Worm (Caenorhabditis elegans) whole organism, dauer: ENCODE measurements around the gene F52E1.9.

Experiments used
- unc-62 ChIP-seq: sonication (generic microtip); optimal IDR thresholded peaks from 2 replicates; lab custom pipeline; 2017; ENCODE audit warnings: missing biosample characterization, missing genetic modification reagents, missing genetic modification characterization

Gene F52E1.9

ce11 chrV:8402392-8402791 is at the start of gene F52E1.9:
F52E1.9 (minus strand) TSS chrV:8402669.
- TF ChIP-seq unc-62 (GFP tag; lab: Kevin White, UChicago) = no peak

ce11 chrV:8450690-8451089 is 48.2 kb upstream of the F52E1.9 start:
- TF ChIP-seq unc-62 (GFP tag; lab: Kevin White, UChicago) = no peak

ce11 chrV:8449241-8449640 is 46.8 kb upstream of the F52E1.9 start:
- no peak for TF ChIP-seq unc-62 (GFP tag; lab: Kevin White, UChicago)

ce11 chrV:8447928-8448327 is 45.5 kb upstream of the F52E1.9 start, which contains the start of gene T23B12.5:
T23B12.5 (minus strand) TSS chrV:8448028.
- no peak for TF ChIP-seq unc-62 (GFP tag; lab: Kevin White, UChicago)

ce11 chrV:8445636-8446035 is 43.2 kb upstream of the F52E1.9 start:
- no peak for TF ChIP-seq unc-62 (GFP tag; lab: Kevin White, UChicago)

ce11 chrV:8444357-8444856 is 41.9 kb upstream of the F52E1.9 start, which contains the start of gene lmd-3:
lmd-3 (minus strand) TSS chrV:8444806.
- TF ChIP-seq unc-62 (GFP tag; lab: Kevin White, UChicago) = no peak

- no peak for TF ChIP-seq unc-62 (GFP tag; lab: Kevin White, UChicago)
Measured at ce11 chrV:8437358-8437757, 34.9 kb upstream of the F52E1.9 start.

- TF ChIP-seq unc-62 (GFP tag; lab: Kevin White, UChicago) = no peak
Measured at ce11 chrV:8435292-8435691, 32.8 kb upstream of the F52E1.9 start.

ce11 chrV:8434400-8434827 is 31.9 kb upstream of the F52E1.9 start:
- no peak for TF ChIP-seq unc-62 (GFP tag; lab: Kevin White, UChicago)

ce11 chrV:8428585-8429414 is 26.3 kb upstream of the F52E1.9 start:
- TF ChIP-seq unc-62 (GFP tag; lab: Kevin White, UChicago) = no peak

ce11 chrV:8426741-8427457 is 24.4 kb upstream of the F52E1.9 start:
- no peak for TF ChIP-seq unc-62 (GFP tag; lab: Kevin White, UChicago)

- no peak for TF ChIP-seq unc-62 (GFP tag; lab: Kevin White, UChicago)
Measured at ce11 chrV:8426210-8426609, 23.7 kb upstream of the F52E1.9 start.

ce11 chrV:8424840-8425814 is 22.7 kb upstream of the F52E1.9 start:
- no peak for TF ChIP-seq unc-62 (GFP tag; lab: Kevin White, UChicago)

ce11 chrV:8417271-8417670 is 14.8 kb upstream of the F52E1.9 start:
- TF ChIP-seq unc-62 (GFP tag; lab: Kevin White, UChicago) = no peak

- TF ChIP-seq unc-62 (GFP tag; lab: Kevin White, UChicago) = no peak
Measured at ce11 chrV:8415113-8415530, 12.7 kb upstream of the F52E1.9 start.
